Worm (Caenorhabditis elegans) whole organism, late embryonic: ENCODE data around the gene F43C11.16.
A peak's percentile ranks its signal among the peaks of the same experiment; 100 is the strongest.

Experiments
- C38D4.7 ChIP-seq: fragments of 200-800 bp; sonication (Bioruptor generic); optimal IDR thresholded peaks from 2 replicates; lab custom pipeline; 2018; ENCODE audit warnings: mild to moderate bottlenecking, missing genetic modification characterization, moderate library complexity, missing compliant biosample characterization
- ahr-1 ChIP-seq: sonication (generic microtip); optimal IDR thresholded peaks from 2 replicates; lab custom pipeline; 2016; ENCODE audit warnings: missing genetic modification characterization, missing compliant biosample characterization
- ama-1 ChIP-seq: fragments of 150-350 bp; optimal IDR thresholded peaks from 2 replicates; lab custom pipeline; 2014
- ceh-14 ChIP-seq: sonication (generic microtip); optimal IDR thresholded peaks from 2 replicates; lab custom pipeline; 2016; ENCODE audit warnings: missing genotype, missing genetic modification characterization, missing compliant biosample characterization
- ceh-18 ChIP-seq: sonication (generic microtip); optimal IDR thresholded peaks from 2 replicates; lab custom pipeline; 2016; ENCODE audit warnings: missing genetic modification characterization, missing compliant biosample characterization
- ceh-22 ChIP-seq: sonication (generic microtip); optimal IDR thresholded peaks from 2 replicates; lab custom pipeline; 2017; ENCODE audit warnings: missing biosample characterization, missing genetic modification characterization
- ceh-24 ChIP-seq: sonication (generic microtip); optimal IDR thresholded peaks from 2 replicates; lab custom pipeline; 2016; ENCODE audit warnings: mild to moderate bottlenecking, missing genetic modification characterization, missing compliant biosample characterization
- ceh-31 ChIP-seq: sonication (generic microtip); optimal IDR thresholded peaks from 2 replicates; lab custom pipeline; 2016; ENCODE audit warnings: missing genetic modification characterization, missing compliant biosample characterization
- ceh-34 ChIP-seq: sonication (generic microtip); optimal IDR thresholded peaks from 2 replicates; lab custom pipeline; 2016; ENCODE audit warnings: mild to moderate bottlenecking, missing genetic modification characterization, missing compliant biosample characterization
- ceh-45 ChIP-seq: fragments of 200-800 bp; sonication (Bioruptor generic); IDR thresholded peaks from 2 replicates; pipeline ENCODE4 v1.3.6; 2022; ENCODE audit warnings: missing genetic modification reagents, missing genetic modification characterization, missing compliant biosample characterization
- ceh-6 ChIP-seq: fragments of 200-800 bp; sonication (Bioruptor generic); optimal IDR thresholded peaks from 2 replicates; lab custom pipeline; 2018; ENCODE audit warnings: mild to moderate bottlenecking, missing genetic modification characterization, missing compliant biosample characterization
- elt-4 ChIP-seq: sonication (generic microtip); optimal IDR thresholded peaks from 2 replicates; lab custom pipeline; 2016; ENCODE audit warnings: missing genetic modification characterization, missing compliant biosample characterization
- eyg-1 ChIP-seq: sonication (generic microtip); optimal IDR thresholded peaks from 2 replicates; lab custom pipeline; 2016; ENCODE audit warnings: missing genotype, missing genetic modification characterization, missing compliant biosample characterization
- fax-1 ChIP-seq: sonication (generic microtip); optimal IDR thresholded peaks from 2 replicates; lab custom pipeline; 2016; ENCODE audit warnings: missing genotype, missing genetic modification characterization, missing compliant biosample characterization
- fkh-6 ChIP-seq: sonication (generic microtip); optimal IDR thresholded peaks from 2 replicates; lab custom pipeline; 2016; ENCODE audit warnings: missing genetic modification characterization, missing compliant biosample characterization
- gmeb-2 ChIP-seq: sonication (generic microtip); optimal IDR thresholded peaks from 2 replicates; lab custom pipeline; 2016; ENCODE audit warnings: missing genetic modification characterization, inconsistent platforms, missing compliant biosample characterization
- hlh-13 ChIP-seq: fragments of 200-800 bp; sonication (Bioruptor generic); optimal IDR thresholded peaks from 2 replicates; lab custom pipeline; 2018; ENCODE audit warnings: mild to moderate bottlenecking, missing genetic modification characterization, missing compliant biosample characterization
- hlh-15 ChIP-seq: sonication (generic microtip); optimal IDR thresholded peaks from 2 replicates; lab custom pipeline; 2016; ENCODE audit warnings: missing genetic modification characterization, missing compliant biosample characterization
- hlh-30 ChIP-seq: sonication (generic microtip); optimal IDR thresholded peaks from 2 replicates; lab custom pipeline; 2017; ENCODE audit warnings: antibody characterized with exemption, missing genetic modification characterization, missing compliant biosample characterization; ENCODE audit not compliant: insufficient read depth
- hlh-8 ChIP-seq: sonication (generic microtip); optimal IDR thresholded peaks from 2 replicates; lab custom pipeline; 2016; ENCODE audit warnings: missing genotype, missing genetic modification characterization, missing compliant biosample characterization
- lin-11 ChIP-seq: fragments of 200-800 bp; sonication (Bioruptor generic); optimal IDR thresholded peaks from 2 replicates; lab custom pipeline; 2018; ENCODE audit warnings: mild to moderate bottlenecking, missing genetic modification characterization, missing compliant biosample characterization
- madf-2 ChIP-seq: sonication (generic microtip); optimal IDR thresholded peaks from 2 replicates; lab custom pipeline; 2017; ENCODE audit warnings: missing genetic modification characterization, missing compliant biosample characterization
- nfya-1 ChIP-seq: sonication (generic microtip); optimal IDR thresholded peaks from 2 replicates; lab custom pipeline; 2017; ENCODE audit warnings: missing genetic modification characterization, mild to moderate bottlenecking, missing compliant biosample characterization, antibody characterized with exemption, moderate library complexity
- nhr-232 ChIP-seq: sonication (generic microtip); optimal IDR thresholded peaks from 2 replicates; lab custom pipeline; 2016; ENCODE audit warnings: missing genetic modification characterization, missing compliant biosample characterization
- npax-4 ChIP-seq: sonication (generic microtip); optimal IDR thresholded peaks from 2 replicates; lab custom pipeline; 2016; ENCODE audit warnings: missing genetic modification characterization, missing compliant biosample characterization
- odd-2 ChIP-seq: sonication (generic microtip); optimal IDR thresholded peaks from 2 replicates; lab custom pipeline; 2017; ENCODE audit warnings: antibody characterized with exemption, mild to moderate bottlenecking, missing genetic modification characterization, missing compliant biosample characterization
- pat-9 ChIP-seq: fragments of 200-800 bp; sonication (Bioruptor generic); optimal IDR thresholded peaks from 2 replicates; lab custom pipeline; 2018; ENCODE audit warnings: mild to moderate bottlenecking, missing genetic modification characterization, moderate library complexity, missing compliant biosample characterization
- pax-1 ChIP-seq: fragments of 150-350 bp; optimal IDR thresholded peaks from 2 replicates; lab custom pipeline; 2014; ENCODE audit warnings: missing biosample characterization, missing genetic modification characterization
- pha-4 ChIP-seq: fragments of 150-350 bp; optimal IDR thresholded peaks from 2 replicates; lab custom pipeline; 2018; ENCODE audit warnings: missing biosample characterization, missing genetic modification reagents, missing genetic modification characterization
- syd-9 ChIP-seq: sonication (generic microtip); optimal IDR thresholded peaks from 2 replicates; lab custom pipeline; 2016; ENCODE audit warnings: mild to moderate bottlenecking, missing genetic modification characterization, moderate library complexity, missing compliant biosample characterization
- tbx-2 ChIP-seq: sonication (generic microtip); optimal IDR thresholded peaks from 2 replicates; lab custom pipeline; 2016; ENCODE audit warnings: missing genetic modification characterization, missing compliant biosample characterization
- ttx-3 ChIP-seq: sonication (generic microtip); optimal IDR thresholded peaks from 2 replicates; lab custom pipeline; 2016; ENCODE audit warnings: missing genetic modification reagents, missing genetic modification characterization, missing compliant biosample characterization
- unc-42 ChIP-seq: sonication (generic microtip); optimal IDR thresholded peaks from 2 replicates; lab custom pipeline; 2016; ENCODE audit warnings: missing genotype, missing genetic modification characterization, missing compliant biosample characterization
- zip-5 ChIP-seq: sonication (generic microtip); optimal IDR thresholded peaks from 2 replicates; lab custom pipeline; 2016; ENCODE audit warnings: missing genetic modification characterization, missing compliant biosample characterization

Gene F43C11.16

ce11 chrII:2393821-2394220 is 34.0 kb upstream of the F43C11.16 start, which contains the start of gene F16G10.11:
F16G10.11 (minus strand) TSS chrII:2393921.
- no peak for TF ChIP-seq pax-1 (tag; lab: Kevin White, UChicago)
- TF ChIP-seq nfya-1 (tag; lab: Kevin White, UChicago) = no peak
- TF ChIP-seq madf-2 (tag; lab: Kevin White, UChicago) = no peak
- TF ChIP-seq ceh-24 (tag; lab: Kevin White, UChicago) = no peak
- TF ChIP-seq hlh-15 (tag; lab: Kevin White, UChicago) = no peak
- no peak for TF ChIP-seq elt-4 (tag; lab: Kevin White, UChicago)
- no peak for TF ChIP-seq ceh-22

- TF ChIP-seq lin-11 (tag; lab: Kevin White, UChicago) (no peak), gmeb-2 (tag; lab: Kevin White, UChicago) (no peak), pha-4 (tag; lab: Kevin White, UChicago) (no peak), ceh-24 (tag; lab: Kevin White, UChicago) (no peak), hlh-30 (tag; lab: Kevin White, UChicago) (no peak), hlh-13 (GFP tag; lab: Kevin White, UChicago) (no peak), fax-1 (tag; lab: Kevin White, UChicago) (no peak), eyg-1 (tag; lab: Kevin White, UChicago) (no peak)
- TF ChIP-seq, all 69 proteins: peak for 0
Measured at ce11 chrII:2390884-2391283, 31.0 kb upstream of the F43C11.16 start, which contains the start of gene F16G10.10. F16G10.10 (minus strand) TSS chrII:2390984.

ce11 chrII:2385495-2385894 is 25.6 kb upstream of the F43C11.16 start, which contains the start of gene F16G10.9:
F16G10.9 (minus strand) TSS chrII:2385595.
- TF ChIP-seq odd-2 (no peak), pha-4 (tag; lab: Kevin White, UChicago) (no peak), tbx-2 (tag; lab: Kevin White, UChicago) (no peak), ceh-34 (tag; lab: Kevin White, UChicago) (no peak), hlh-8 (tag; lab: Kevin White, UChicago) (no peak), fkh-6 (tag; lab: Kevin White, UChicago) (no peak), ceh-14 (tag; lab: Kevin White, UChicago) (no peak), ceh-6 (GFP tag; lab: Kevin White, UChicago) (no peak), C38D4.7 (GFP tag; lab: Kevin White, UChicago) (no peak), fax-1 (tag; lab: Kevin White, UChicago) (no peak), hlh-15 (tag; lab: Kevin White, UChicago) (no peak), ceh-45 (GFP tag; lab: Robert Waterston, UW) (no peak), lin-11 (tag; lab: Kevin White, UChicago) (no peak), nhr-232 (no peak)

- TF ChIP-seq unc-42 = no peak
- no peak for TF ChIP-seq ceh-31 (tag; lab: Kevin White, UChicago)
- no peak for TF ChIP-seq ceh-45 (GFP tag; lab: Robert Waterston, UW)
- TF ChIP-seq ama-1 = no peak
- TF ChIP-seq npax-4 = no peak
- no peak for TF ChIP-seq hlh-8 (tag; lab: Kevin White, UChicago)
- TF ChIP-seq elt-4 (tag; lab: Kevin White, UChicago) = no peak
- TF ChIP-seq pat-9 (tag; lab: Kevin White, UChicago) = no peak
Measured at ce11 chrII:2383334-2383733, 23.5 kb upstream of the F43C11.16 start, which contains the start of gene F16G10.8. F16G10.8 (minus strand) TSS chrII:2383434.

ce11 chrII:2380174-2380573 is 20.3 kb upstream of the F43C11.16 start, which contains the start of gene F16G10.7:
F16G10.7 (minus strand) TSS chrII:2380274.
- TF ChIP-seq nfya-1 (tag; lab: Kevin White, UChicago) (peak; percentile 6), zip-5 (no peak)

ce11 chrII:2379673-2380072 is 19.8 kb upstream of the F43C11.16 start:
- TF ChIP-seq unc-42 (no peak), eyg-1 (tag; lab: Kevin White, UChicago) (no peak), ahr-1 (no peak), gmeb-2 (tag; lab: Kevin White, UChicago) (no peak), syd-9 (no peak), ttx-3 (tag; lab: Kevin White, UChicago) (no peak), ama-1 (no peak), ceh-18 (tag; lab: Kevin White, UChicago) (no peak)
